Worm (Caenorhabditis elegans) whole organism, late embryonic: ENCODE measurements around the gene dpm-3.

Experiments
- C08G9.2 ChIP-seq: sonication (generic microtip); optimal IDR thresholded peaks from 2 replicates; lab custom pipeline; 2016; ENCODE audit warnings: mild to moderate bottlenecking, missing genetic modification characterization, moderate library complexity, missing compliant biosample characterization
- C38D4.7 ChIP-seq: fragments of 200-800 bp; sonication (Bioruptor generic); optimal IDR thresholded peaks from 2 replicates; lab custom pipeline; 2018; ENCODE audit warnings: mild to moderate bottlenecking, missing genetic modification characterization, moderate library complexity, missing compliant biosample characterization
- F13H6.1 ChIP-seq: sonication (generic microtip); optimal IDR thresholded peaks from 2 replicates; lab custom pipeline; 2016; ENCODE audit warnings: missing genetic modification characterization, missing compliant biosample characterization
- K02D7.2 ChIP-seq: sonication (generic microtip); optimal IDR thresholded peaks from 2 replicates; lab custom pipeline; 2017; ENCODE audit warnings: mild to moderate bottlenecking, missing genetic modification characterization, missing compliant biosample characterization
- K09A11.1 ChIP-seq: sonication (generic microtip); optimal IDR thresholded peaks from 2 replicates; lab custom pipeline; 2017; ENCODE audit warnings: antibody characterized with exemption, mild to moderate bottlenecking, missing genetic modification characterization, missing compliant biosample characterization; ENCODE audit not compliant: insufficient read depth
- Y22D7AL.16 ChIP-seq: sonication (generic microtip); optimal IDR thresholded peaks from 2 replicates; lab custom pipeline; 2016; ENCODE audit warnings: missing genetic modification characterization, missing compliant biosample characterization
- ahr-1 ChIP-seq: sonication (generic microtip); optimal IDR thresholded peaks from 2 replicates; lab custom pipeline; 2016; ENCODE audit warnings: missing genetic modification characterization, missing compliant biosample characterization
- ceh-19 ChIP-seq: fragments of 200-800 bp; sonication (Bioruptor generic); optimal IDR thresholded peaks from 2 replicates; lab custom pipeline; 2018; ENCODE audit warnings: mild to moderate bottlenecking, missing genetic modification characterization, missing compliant biosample characterization
- ceh-2 ChIP-seq: sonication (generic microtip); optimal IDR thresholded peaks from 2 replicates; lab custom pipeline; 2016; ENCODE audit warnings: missing genotype, missing genetic modification characterization, missing compliant biosample characterization
- ceh-22 ChIP-seq: sonication (generic microtip); optimal IDR thresholded peaks from 2 replicates; lab custom pipeline; 2017; ENCODE audit warnings: missing biosample characterization, missing genetic modification characterization
- ceh-24 ChIP-seq: sonication (generic microtip); optimal IDR thresholded peaks from 2 replicates; lab custom pipeline; 2016; ENCODE audit warnings: mild to moderate bottlenecking, missing genetic modification characterization, missing compliant biosample characterization
- ceh-31 ChIP-seq: sonication (generic microtip); optimal IDR thresholded peaks from 2 replicates; lab custom pipeline; 2016; ENCODE audit warnings: missing genetic modification characterization, missing compliant biosample characterization
- ceh-9 ChIP-seq: sonication (generic microtip); optimal IDR thresholded peaks from 2 replicates; lab custom pipeline; 2016; ENCODE audit warnings: mild to moderate bottlenecking, missing genetic modification characterization, inconsistent platforms, missing compliant biosample characterization
- che-1 ChIP-seq: sonication (generic microtip); optimal IDR thresholded peaks from 2 replicates; lab custom pipeline; 2016; ENCODE audit warnings: mild to moderate bottlenecking, missing genetic modification characterization, missing compliant biosample characterization
- dmd-4 ChIP-seq: sonication (generic microtip); optimal IDR thresholded peaks from 2 replicates; lab custom pipeline; 2016; ENCODE audit warnings: borderline replicate concordance, missing genetic modification characterization, missing compliant biosample characterization
- dve-1 ChIP-seq: sonication (generic microtip); optimal IDR thresholded peaks from 2 replicates; lab custom pipeline; 2017; ENCODE audit warnings: antibody characterized with exemption, mild to moderate bottlenecking, missing genetic modification characterization, missing compliant biosample characterization
- elt-2 ChIP-seq: sonication (generic microtip); optimal IDR thresholded peaks from 2 replicates; lab custom pipeline; 2016; ENCODE audit warnings: missing genetic modification reagents, missing genetic modification characterization, missing compliant biosample characterization
- eyg-1 ChIP-seq: sonication (generic microtip); optimal IDR thresholded peaks from 2 replicates; lab custom pipeline; 2016; ENCODE audit warnings: missing genotype, missing genetic modification characterization, missing compliant biosample characterization
- hlh-13 ChIP-seq: fragments of 200-800 bp; sonication (Bioruptor generic); optimal IDR thresholded peaks from 2 replicates; lab custom pipeline; 2018; ENCODE audit warnings: mild to moderate bottlenecking, missing genetic modification characterization, missing compliant biosample characterization
- hlh-15 ChIP-seq: sonication (generic microtip); optimal IDR thresholded peaks from 2 replicates; lab custom pipeline; 2016; ENCODE audit warnings: missing genetic modification characterization, missing compliant biosample characterization
- hlh-30 ChIP-seq: sonication (generic microtip); optimal IDR thresholded peaks from 2 replicates; lab custom pipeline; 2017; ENCODE audit warnings: antibody characterized with exemption, missing genetic modification characterization, missing compliant biosample characterization; ENCODE audit not compliant: insufficient read depth
- lim-6 ChIP-seq: sonication (generic microtip); optimal IDR thresholded peaks from 2 replicates; lab custom pipeline; 2016; ENCODE audit warnings: missing genetic modification characterization, missing compliant biosample characterization
- lin-11 ChIP-seq: fragments of 200-800 bp; sonication (Bioruptor generic); optimal IDR thresholded peaks from 2 replicates; lab custom pipeline; 2018; ENCODE audit warnings: mild to moderate bottlenecking, missing genetic modification characterization, missing compliant biosample characterization
- madf-2 ChIP-seq: sonication (generic microtip); optimal IDR thresholded peaks from 2 replicates; lab custom pipeline; 2017; ENCODE audit warnings: missing genetic modification characterization, missing compliant biosample characterization
- mec-3 ChIP-seq: sonication (generic microtip); optimal IDR thresholded peaks from 2 replicates; lab custom pipeline; 2016; ENCODE audit warnings: borderline replicate concordance, missing genetic modification characterization, missing compliant biosample characterization
- nfya-1 ChIP-seq: sonication (generic microtip); optimal IDR thresholded peaks from 2 replicates; lab custom pipeline; 2017; ENCODE audit warnings: missing genetic modification characterization, mild to moderate bottlenecking, missing compliant biosample characterization, antibody characterized with exemption, moderate library complexity
- nhr-232 ChIP-seq: sonication (generic microtip); optimal IDR thresholded peaks from 2 replicates; lab custom pipeline; 2016; ENCODE audit warnings: missing genetic modification characterization, missing compliant biosample characterization
- npax-4 ChIP-seq: sonication (generic microtip); optimal IDR thresholded peaks from 2 replicates; lab custom pipeline; 2016; ENCODE audit warnings: missing genetic modification characterization, missing compliant biosample characterization
- pag-3 ChIP-seq: sonication (generic microtip); optimal IDR thresholded peaks from 2 replicates; lab custom pipeline; 2016; ENCODE audit warnings: missing compliant biosample characterization, missing genetic modification characterization, borderline replicate concordance
- pat-9 ChIP-seq: fragments of 200-800 bp; sonication (Bioruptor generic); optimal IDR thresholded peaks from 2 replicates; lab custom pipeline; 2018; ENCODE audit warnings: mild to moderate bottlenecking, missing genetic modification characterization, moderate library complexity, missing compliant biosample characterization
- pros-1 ChIP-seq: fragments of 150-350 bp; optimal IDR thresholded peaks from 2 replicates; lab custom pipeline; 2014; ENCODE audit warnings: missing biosample characterization, missing genetic modification reagents, missing genetic modification characterization
- sox-4 ChIP-seq: sonication (generic microtip); optimal IDR thresholded peaks from 2 replicates; lab custom pipeline; 2017; ENCODE audit warnings: mild to moderate bottlenecking, missing genetic modification characterization, inconsistent platforms, missing compliant biosample characterization
- tbx-2 ChIP-seq: sonication (generic microtip); optimal IDR thresholded peaks from 2 replicates; lab custom pipeline; 2016; ENCODE audit warnings: missing genetic modification characterization, missing compliant biosample characterization
- ttx-3 ChIP-seq: sonication (generic microtip); optimal IDR thresholded peaks from 2 replicates; lab custom pipeline; 2016; ENCODE audit warnings: missing genetic modification reagents, missing genetic modification characterization, missing compliant biosample characterization
- unc-42 ChIP-seq: sonication (generic microtip); optimal IDR thresholded peaks from 2 replicates; lab custom pipeline; 2016; ENCODE audit warnings: missing genotype, missing genetic modification characterization, missing compliant biosample characterization
- unc-55 ChIP-seq: sonication (generic microtip); optimal IDR thresholded peaks from 2 replicates; lab custom pipeline; 2017; ENCODE audit warnings: missing biosample characterization, missing genetic modification reagents, missing genetic modification characterization
- zip-5 ChIP-seq: sonication (generic microtip); optimal IDR thresholded peaks from 2 replicates; lab custom pipeline; 2016; ENCODE audit warnings: missing genetic modification characterization, missing compliant biosample characterization

dpm-3 gene

DNA sequence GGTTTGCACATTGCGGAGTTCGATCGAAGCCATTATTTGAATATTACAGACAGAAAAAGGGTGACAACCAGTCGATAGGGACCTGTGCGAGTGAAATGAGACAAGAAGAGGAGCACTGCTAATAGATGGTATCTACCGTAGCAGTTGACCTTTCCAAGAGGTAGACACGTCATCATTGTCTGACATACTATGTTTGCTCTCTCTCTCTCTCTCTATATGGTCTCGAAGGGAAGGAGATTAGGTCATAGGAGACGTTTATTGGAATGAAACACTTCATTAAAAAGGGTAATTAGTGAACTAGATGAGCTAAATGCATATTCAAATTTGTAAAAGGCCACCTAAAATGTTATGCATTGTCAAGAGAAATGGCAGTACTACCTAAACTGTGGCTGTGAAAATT lies 15.4 kb upstream of the dpm-3 start, which contains the start of gene atz-1:
Gene atz-1, minus strand, starts transcription at position 101 of the 400 bp plus-strand sequence.
- TF ChIP-seq lim-6 (tag; lab: Kevin White, UChicago) (no peak), mec-3 (tag; lab: Kevin White, UChicago) (no peak), tbx-2 (tag; lab: Kevin White, UChicago) (no peak), dve-1 (tag; lab: Kevin White, UChicago) (no peak), ceh-24 (tag; lab: Kevin White, UChicago) (no peak), pat-9 (tag; lab: Kevin White, UChicago) (no peak), ceh-9 (tag; lab: Kevin White, UChicago) (no peak), ceh-22 (no peak), ttx-3 (tag; lab: Kevin White, UChicago) (no peak), F13H6.1 (tag; lab: Kevin White, UChicago) (no peak)

DNA sequence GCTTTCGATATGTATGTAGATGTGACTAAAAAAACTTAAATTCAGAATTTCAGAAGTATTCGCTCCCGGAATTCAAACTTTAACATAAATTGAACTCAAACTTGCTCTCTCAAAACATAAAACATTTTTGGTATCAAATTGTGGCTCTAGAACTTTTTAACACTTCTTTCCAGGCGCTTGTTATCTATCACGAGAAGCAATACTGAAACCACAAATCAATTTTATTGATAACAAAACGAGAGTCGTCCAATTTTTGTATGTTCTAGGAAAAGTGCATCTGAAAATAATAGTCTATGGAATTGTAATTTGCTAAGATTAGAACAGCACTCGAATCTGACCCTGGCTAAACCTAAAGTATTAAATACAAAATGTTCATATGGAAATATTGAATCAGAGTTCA lies 12.5 kb upstream of the dpm-3 start:
- no peak for TF ChIP-seq nfya-1

DNA sequence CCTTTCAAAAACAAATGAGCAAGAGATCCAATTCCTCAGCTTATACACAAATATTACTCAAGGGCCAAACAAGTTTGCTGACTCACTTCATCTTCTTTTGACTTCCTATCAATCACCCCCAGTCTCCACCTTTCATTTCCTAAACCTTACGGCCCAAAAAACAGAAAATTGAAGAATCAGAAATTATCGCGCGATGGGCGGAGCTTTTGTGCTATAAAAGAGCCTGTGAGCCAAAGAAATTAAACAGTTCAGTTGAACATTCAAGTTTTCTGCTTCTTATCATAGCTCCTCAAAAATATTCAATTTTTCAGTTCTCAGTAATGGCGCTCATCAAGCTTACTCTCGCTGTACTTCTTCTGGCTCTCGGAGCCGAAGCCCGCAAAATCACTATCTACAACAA lies 11.6 kb upstream of the dpm-3 start, which contains the start of gene thn-1:
Gene thn-1, plus strand, starts transcription at position 301 of the 400 bp plus-strand sequence.
- no peak for TF ChIP-seq zip-5 (tag; lab: Kevin White, UChicago)

DNA sequence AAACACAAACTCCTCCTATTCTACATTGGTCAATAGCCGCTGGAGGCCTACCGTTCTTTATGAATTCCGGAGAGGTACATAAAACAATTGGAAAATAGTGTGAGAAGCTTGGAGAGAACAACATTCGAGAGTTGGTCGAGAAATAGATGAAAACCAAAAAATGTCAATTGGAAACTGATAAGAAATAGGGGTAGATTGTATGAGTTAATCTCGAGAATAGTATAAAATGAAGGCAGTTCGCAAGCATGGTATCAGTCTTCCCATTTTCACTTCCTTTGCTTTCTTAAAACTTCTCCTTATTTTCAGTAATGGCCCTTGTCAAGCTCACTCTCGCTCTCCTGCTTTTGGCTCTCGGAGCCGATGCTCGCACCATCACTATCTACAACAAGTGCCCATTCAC lies 8.5 kb upstream of the dpm-3 start, which contains the start of gene thn-2:
Gene thn-2, plus strand, starts transcription at position 307 of the 400 bp plus-strand sequence.
- TF ChIP-seq F13H6.1 (tag; lab: Kevin White, UChicago), result no peak
- no peak for TF ChIP-seq hlh-15
- TF ChIP-seq hlh-13 (GFP tag; lab: Kevin White, UChicago), result no peak
- TF ChIP-seq nhr-232 (tag; lab: Kevin White, UChicago), result no peak
- no peak for TF ChIP-seq eyg-1 (tag; lab: Kevin White, UChicago)
- TF ChIP-seq che-1, result no peak
- no peak for TF ChIP-seq unc-55
- no peak for TF ChIP-seq C38D4.7
- TF ChIP-seq lin-11 (tag; lab: Kevin White, UChicago), result no peak
- no peak for TF ChIP-seq sox-4 (tag; lab: Kevin White, UChicago)
- no peak for TF ChIP-seq npax-4 (tag; lab: Kevin White, UChicago)
- no peak for TF ChIP-seq ceh-2 (tag; lab: Kevin White, UChicago)
- no peak for TF ChIP-seq hlh-30
- TF ChIP-seq ahr-1 (tag; lab: Kevin White, UChicago), result no peak
- TF ChIP-seq K09A11.1 (tag; lab: Kevin White, UChicago), result no peak
- TF ChIP-seq K02D7.2 (tag; lab: Kevin White, UChicago), result no peak
- TF ChIP-seq C08G9.2 (tag; lab: Kevin White, UChicago), result no peak
- TF ChIP-seq ttx-3 (tag; lab: Kevin White, UChicago), result no peak

- no peak for TF ChIP-seq ceh-31 (tag; lab: Kevin White, UChicago)
- TF ChIP-seq Y22D7AL.16 (tag; lab: Kevin White, UChicago), result no peak
- no peak for TF ChIP-seq hlh-30
- TF ChIP-seq pag-3 (tag; lab: Kevin White, UChicago), result no peak
- TF ChIP-seq ceh-19, result no peak
- no peak for TF ChIP-seq madf-2 (tag; lab: Kevin White, UChicago)
- no peak for TF ChIP-seq pros-1 (tag; lab: Kevin White, UChicago)
- no peak for TF ChIP-seq dmd-4 (tag; lab: Kevin White, UChicago)
- no peak for TF ChIP-seq lin-11 (tag; lab: Kevin White, UChicago)
- TF ChIP-seq unc-42 (tag; lab: Kevin White, UChicago), result no peak
- no peak for TF ChIP-seq pat-9 (tag; lab: Kevin White, UChicago)
- no peak for TF ChIP-seq ceh-2 (tag; lab: Kevin White, UChicago)
- TF ChIP-seq dve-1 (tag; lab: Kevin White, UChicago), result no peak
- no peak for TF ChIP-seq elt-2 (tag; lab: Kevin White, UChicago)
- no peak for TF ChIP-seq hlh-15
These were observed 6.3 kb upstream of the dpm-3 start, which contains the start of gene F28D1.6 for ce11 chrIV:12385061-12385460. Gene F28D1.6, minus strand, starts transcription at chrIV:12385161.
